Fruit fly (Drosophila melanogaster): ENCODE data around the gene CG31204.

Gene CG31204

DNA sequence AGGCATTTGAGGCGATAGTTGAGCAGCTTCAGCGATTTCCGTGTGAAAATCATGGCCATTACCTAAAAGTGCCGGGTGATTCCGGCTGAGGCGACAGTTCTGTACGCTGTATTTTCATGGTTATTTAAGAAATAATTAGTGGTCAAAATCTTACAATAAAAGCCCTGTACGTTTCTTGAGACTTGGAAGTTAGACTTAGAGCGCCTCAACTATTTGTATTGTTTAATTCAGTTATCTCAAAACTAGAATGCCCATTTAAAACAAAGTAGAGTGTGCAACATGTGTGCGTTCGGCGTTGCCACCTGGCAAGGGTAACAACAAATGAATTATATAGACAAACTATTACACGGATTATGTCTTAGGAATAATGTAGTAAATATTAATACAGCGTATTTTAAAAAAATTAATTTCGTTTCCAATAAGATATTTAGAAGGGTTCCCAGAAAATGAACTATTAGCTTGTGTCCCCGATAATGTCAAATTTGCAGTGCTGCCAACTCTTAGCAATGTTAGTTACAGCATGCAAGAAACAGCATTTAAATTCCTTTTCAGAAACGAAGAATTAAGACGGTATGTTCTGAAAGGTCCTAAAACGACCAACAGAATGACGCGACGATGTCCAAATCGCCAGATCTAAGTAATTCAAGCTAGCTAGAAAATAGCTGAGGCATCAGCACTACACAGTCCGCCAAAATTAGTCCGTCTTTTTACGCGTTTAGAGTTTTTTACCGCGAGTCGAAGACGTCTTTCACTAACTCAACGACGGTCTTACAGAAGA lies 11.4 kb upstream of the CG31204 start, which contains the start of gene Gprk2 (continued):
- TF ChIP-seq dsf (GFP tag; optimal IDR thresholded peaks at IDR 0.05; ENCODE audit: borderline replicate concordance) = peak; percentile 98
- TF ChIP-seq h (GFP tag; optimal IDR thresholded peaks at IDR 0.05) = peak; percentile 100
- TF ChIP-seq Sp1 (GFP tag; optimal IDR thresholded peaks at IDR 0.05) = peak; percentile 100
- no peak for TF ChIP-seq Vsx2 (GFP tag; optimal IDR thresholded peaks at IDR 0.05; ENCODE audit: partially characterized antibody)
- TF ChIP-seq rgr (GFP tag; optimal IDR thresholded peaks at IDR 0.05) = peak; percentile 100
- peak; percentile 99 for TF ChIP-seq psq (GFP tag; optimal IDR thresholded peaks at IDR 0.05)
- no peak for TF ChIP-seq Dfd (GFP tag; optimal IDR thresholded peaks at IDR 0.05)
- TF ChIP-seq jim (GFP tag; optimal IDR thresholded peaks at IDR 0.05) = peak; percentile 95
- peak; percentile 96 for TF ChIP-seq CG9705 (GFP tag; optimal IDR thresholded peaks at IDR 0.05)
- peak; percentile 100 for TF ChIP-seq sv (GFP tag; optimal IDR thresholded peaks at IDR 0.05)
- no peak for TF ChIP-seq tai (GFP tag; optimal IDR thresholded peaks at IDR 0.05)
- peak; percentile 100 for TF ChIP-seq HLH106 (tag; optimal IDR thresholded peaks at IDR 0.05)

DNA sequence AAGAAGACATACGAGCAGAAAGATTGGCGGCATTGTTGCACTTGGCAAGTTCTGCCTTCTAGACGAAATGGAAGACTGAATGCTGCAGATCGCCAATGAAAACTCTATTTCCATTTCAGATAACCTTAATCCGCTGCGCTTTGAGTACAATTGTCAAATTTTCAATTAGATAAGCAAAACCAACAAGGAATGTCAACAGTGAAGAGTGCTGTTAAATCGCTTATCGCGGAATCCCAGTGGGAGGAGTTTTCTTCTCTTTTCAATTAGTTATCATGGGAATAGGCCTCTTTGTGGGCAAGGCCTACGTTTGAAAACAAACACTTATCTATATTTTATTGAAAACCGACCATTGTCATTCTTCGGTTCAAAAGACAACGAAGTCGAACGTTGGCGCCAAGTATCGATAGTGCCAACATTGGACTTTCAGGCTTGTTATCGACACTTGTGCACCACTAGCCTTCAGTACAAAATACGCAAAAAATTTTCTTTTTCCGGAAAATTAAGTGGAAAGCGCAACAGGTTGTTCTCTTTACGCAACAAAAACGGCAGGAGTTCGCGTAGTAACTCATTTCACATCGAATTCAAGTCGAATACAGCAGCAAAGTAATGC lies 2.0 kb upstream of the CG31204 start, which contains the start of the genes Ugt35D1 and Gcn2:
Ugt35D1 (minus strand) TSS at position 83 of the 610 bp plus-strand sequence.
Gcn2 (plus strand) TSS at position 439 of the 610 bp plus-strand sequence.
- TF ChIP-seq h (GFP tag; optimal IDR thresholded peaks at IDR 0.05) = no peak
- TF ChIP-seq CG32264 (GFP tag; optimal IDR thresholded peaks at IDR 0.05) = no peak
- no peak for TF ChIP-seq woc (GFP tag; optimal IDR thresholded peaks at IDR 0.05)
- TF ChIP-seq foxo (GFP tag; optimal IDR thresholded peaks at IDR 0.05) = no peak
- TF ChIP-seq tai (GFP tag; optimal IDR thresholded peaks at IDR 0.05) = no peak
- TF ChIP-seq dmrt93B (GFP tag; optimal IDR thresholded peaks at IDR 0.05) = no peak
- TF ChIP-seq dl (GFP tag; optimal IDR thresholded peaks at IDR 0.05; ENCODE audit: insufficient read depth in 1 of 2, partially characterized antibody in 2 of 2) = no peak
- no peak for TF ChIP-seq pan (optimal IDR thresholded peaks at IDR 0.05)

- TF ChIP-seq Rel (GFP tag; optimal IDR thresholded peaks at IDR 0.05) (no peak), Rel (tag; optimal IDR thresholded peaks at IDR 0.05) (peak; percentile 87), sage (GFP tag; optimal IDR thresholded peaks at IDR 0.05) (no peak)
Measured at dm6 chr3R:31385820-31386330, 7.5 kb downstream of the CG31204 start.

DNA sequence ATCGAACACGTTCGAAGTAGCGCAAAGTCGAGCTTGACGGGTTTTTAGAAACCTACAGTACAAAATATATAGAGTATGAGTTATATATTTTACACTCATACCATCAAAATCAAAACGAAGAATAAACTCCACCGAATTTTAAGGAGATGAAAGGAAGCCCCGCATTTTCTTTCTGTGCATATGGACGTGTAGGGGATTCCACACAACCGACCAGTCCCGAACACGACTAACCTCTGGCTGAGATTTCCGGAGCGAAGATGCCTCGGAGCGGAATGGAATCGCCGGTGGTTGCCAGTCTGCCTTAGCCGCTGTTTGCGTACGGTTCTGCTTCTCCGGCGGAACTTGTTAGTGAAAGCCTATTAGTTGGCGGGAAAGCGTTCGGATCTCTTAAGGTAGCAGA lies 9.2 kb downstream of the CG31204 start:
- TF ChIP-seq sv (GFP tag; optimal IDR thresholded peaks at IDR 0.05) (peak; percentile 98), HLH106 (tag; optimal IDR thresholded peaks at IDR 0.05) (peak; percentile 98), h (GFP tag; optimal IDR thresholded peaks at IDR 0.05) (peak; percentile 99), Vsx2 (GFP tag; optimal IDR thresholded peaks at IDR 0.05; ENCODE audit: partially characterized antibody) (peak; percentile 55), Sp1 (GFP tag; optimal IDR thresholded peaks at IDR 0.05) (peak; percentile 96), CrebA (GFP tag; optimal IDR thresholded peaks at IDR 0.05; ENCODE audit: borderline replicate concordance) (peak; percentile 89), N (GFP tag; optimal IDR thresholded peaks at IDR 0.05) (no peak), Dif (GFP tag; optimal IDR thresholded peaks at IDR 0.05; ENCODE audit: partially characterized antibody) (peak; percentile 40), Abd-B (GFP tag; optimal IDR thresholded peaks at IDR 0.05) (no peak), Hnf4 (GFP tag; optimal IDR thresholded peaks at IDR 0.05) (peak; percentile 98), br (GFP tag; optimal IDR thresholded peaks at IDR 0.05) (peak; percentile 99), Dfd (GFP tag; optimal IDR thresholded peaks at IDR 0.05) (no peak), Hr78 (GFP tag; optimal IDR thresholded peaks at IDR 0.05) (no peak), Rel (GFP tag; optimal IDR thresholded peaks at IDR 0.05) (peak; percentile 49), Rel (tag; optimal IDR thresholded peaks at IDR 0.05) (peak; percentile 86), usp (GFP tag; optimal IDR thresholded peaks at IDR 0.05) (no peak), lola (GFP tag; optimal IDR thresholded peaks at IDR 0.05) (no peak), dl (GFP tag; optimal IDR thresholded peaks at IDR 0.05; ENCODE audit: insufficient read depth in 1 of 2, partially characterized antibody in 2 of 2) (no peak), ey (GFP tag; optimal IDR thresholded peaks at IDR 0.05) (peak; percentile 99), pan (optimal IDR thresholded peaks at IDR 0.05) (no peak), tai (GFP tag; optimal IDR thresholded peaks at IDR 0.05) (peak; percentile 91), CG32264 (GFP tag; optimal IDR thresholded peaks at IDR 0.05) (peak; percentile 96), dsf (GFP tag; optimal IDR thresholded peaks at IDR 0.05; ENCODE audit: borderline replicate concordance) (peak; percentile 85), Jra (GFP tag; optimal IDR thresholded peaks at IDR 0.05) (peak; percentile 93), foxo (GFP tag; optimal IDR thresholded peaks at IDR 0.05) (peak; percentile 91 to 99), fru (GFP tag; optimal IDR thresholded peaks at IDR 0.05) (peak; percentile 99), woc (GFP tag; optimal IDR thresholded peaks at IDR 0.05) (peak; percentile 98), Hr83 (GFP tag; optimal IDR thresholded peaks at IDR 0.05; ENCODE audit: poor library complexity, severe bottlenecking) (peak; percentile 88), jim (GFP tag; optimal IDR thresholded peaks at IDR 0.05) (peak; percentile 47), dmrt93B (GFP tag; optimal IDR thresholded peaks at IDR 0.05) (peak; percentile 97), Myc (optimal IDR thresholded peaks at IDR 0.05) (peak; percentile 70), sage (GFP tag; optimal IDR thresholded peaks at IDR 0.05) (peak; percentile 91), GATAd (GFP tag; optimal IDR thresholded peaks at IDR 0.05) (peak; percentile 87), CG9705 (GFP tag; optimal IDR thresholded peaks at IDR 0.05) (peak; percentile 88), Mio (GFP tag; optimal IDR thresholded peaks at IDR 0.05) (peak; percentile 86), rgr (GFP tag; optimal IDR thresholded peaks at IDR 0.05) (peak; percentile 99), brk (GFP tag; optimal IDR thresholded peaks at IDR 0.05) (peak; percentile 93), psq (GFP tag; optimal IDR thresholded peaks at IDR 0.05) (peak; percentile 97)
